Worm (Caenorhabditis elegans): ENCODE measurements around the gene pitr-5.

DNA sequence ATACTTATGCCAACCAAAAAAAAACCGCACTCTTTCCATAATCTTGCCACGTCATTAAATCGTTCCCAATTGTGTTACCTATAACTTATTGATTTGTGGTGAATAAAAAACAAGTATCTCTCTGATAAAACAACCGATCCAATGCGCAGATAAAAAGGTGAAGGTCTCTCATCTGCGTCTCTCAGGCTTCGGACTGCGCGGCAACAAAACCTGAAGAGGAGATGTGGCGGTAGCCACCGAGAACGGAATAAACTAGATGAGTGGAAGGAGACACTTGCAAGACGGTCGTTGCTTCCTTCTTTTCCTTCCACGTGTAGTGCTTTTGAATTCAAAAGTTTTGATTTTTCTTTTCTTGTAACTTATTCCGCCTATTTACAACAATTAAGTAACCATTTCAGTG lies 40.3 kb downstream of the pitr-5 start, which contains the start of gene fkb-3:
- no peak for TF ChIP-seq ref-1 (GFP tag; conservative IDR thresholded peaks at IDR 0.05)
- no peak for TF ChIP-seq med-1 (GFP tag; optimal IDR thresholded peaks at IDR 0.05; ENCODE audit: insufficient read depth)
- TF ChIP-seq flt-1 (GFP tag; IDR thresholded peaks at IDR 0.05): no peak
- TF ChIP-seq ztf-23 (GFP tag; IDR thresholded peaks at IDR 0.05): no peak
- TF ChIP-seq klf-2 (GFP tag; conservative IDR thresholded peaks at IDR 0.05): no peak
- no peak for TF ChIP-seq cog-1 (tag; optimal IDR thresholded peaks at IDR 0.05)
